Worm (Caenorhabditis elegans): ENCODE data around the gene srh-25.

The srh-25 gene

ce11 chrV:12433717-12434116, at the start of gene srh-25:
TSS of gene srh-25 (minus strand) at chrV:12433817.
- no peak for TF ChIP-seq elt-2 (tag; optimal IDR thresholded peaks at IDR 0.05)
- no peak for TF ChIP-seq tbx-7 (tag; optimal IDR thresholded peaks at IDR 0.05)
- TF ChIP-seq C08G9.2 (tag; optimal IDR thresholded peaks at IDR 0.05): no peak
- TF ChIP-seq ceh-48 (tag; optimal IDR thresholded peaks at IDR 0.05): no peak
- no peak for TF ChIP-seq pros-1 (tag; optimal IDR thresholded peaks at IDR 0.05)
- TF ChIP-seq ceh-14 (tag; optimal IDR thresholded peaks at IDR 0.05): no peak
- no peak for TF ChIP-seq pag-3 (tag; optimal IDR thresholded peaks at IDR 0.05; ENCODE audit: borderline replicate concordance)
- no peak for TF ChIP-seq hlh-6 (tag; optimal IDR thresholded peaks at IDR 0.05)
- TF ChIP-seq ahr-1 (tag; optimal IDR thresholded peaks at IDR 0.05): no peak
- no peak for TF ChIP-seq ama-1 (optimal IDR thresholded peaks at IDR 0.05)
- TF ChIP-seq F13H6.1 (tag; optimal IDR thresholded peaks at IDR 0.05): no peak
- no peak for TF ChIP-seq Y22D7AL.16 (tag; optimal IDR thresholded peaks at IDR 0.05)
- no peak for TF ChIP-seq hlh-30 (tag; optimal IDR thresholded peaks at IDR 0.05; ENCODE audit: insufficient read depth)
- TF ChIP-seq ttx-3 (tag; optimal IDR thresholded peaks at IDR 0.05): no peak
- TF ChIP-seq pha-4 (tag; optimal IDR thresholded peaks at IDR 0.05): no peak
- TF ChIP-seq madf-2 (tag; optimal IDR thresholded peaks at IDR 0.05): no peak
- TF ChIP-seq che-1 (tag; optimal IDR thresholded peaks at IDR 0.05): no peak
- TF ChIP-seq pat-9 (tag; optimal IDR thresholded peaks at IDR 0.05): no peak
- no peak for TF ChIP-seq nfya-1 (tag; optimal IDR thresholded peaks at IDR 0.05)

- TF ChIP-seq ceh-18 (tag; optimal IDR thresholded peaks at IDR 0.05) (peak; percentile 49), pat-9 (tag; optimal IDR thresholded peaks at IDR 0.05) (no peak)
Measured at ce11 chrV:12478990-12479389, 45.4 kb upstream of the srh-25 start.

ce11 chrV:12478111-12478510, 44.5 kb upstream of the srh-25 start, which contains the start of gene atn-1:
TSS of gene atn-1 (plus strand) at chrV:12478411.
- TF ChIP-seq K02D7.2 (tag; optimal IDR thresholded peaks at IDR 0.05) (no peak), unc-42 (tag; optimal IDR thresholded peaks at IDR 0.05) (no peak), hlh-15 (tag; optimal IDR thresholded peaks at IDR 0.05) (no peak), ceh-14 (tag; optimal IDR thresholded peaks at IDR 0.05) (no peak), rnt-1 (tag; optimal IDR thresholded peaks at IDR 0.05) (no peak), unc-55 (GFP tag; optimal IDR thresholded peaks at IDR 0.05) (no peak), ceh-48 (tag; optimal IDR thresholded peaks at IDR 0.05) (no peak), madf-2 (tag; optimal IDR thresholded peaks at IDR 0.05) (no peak), K09A11.1 (tag; optimal IDR thresholded peaks at IDR 0.05; ENCODE audit: insufficient read depth) (no peak), gmeb-2 (tag; optimal IDR thresholded peaks at IDR 0.05) (no peak), fkh-6 (tag; optimal IDR thresholded peaks at IDR 0.05) (no peak), eyg-1 (tag; optimal IDR thresholded peaks at IDR 0.05) (no peak), che-1 (tag; optimal IDR thresholded peaks at IDR 0.05) (no peak)

- no peak for TF ChIP-seq madf-2 (tag; optimal IDR thresholded peaks at IDR 0.05)
- TF ChIP-seq unc-55 (GFP tag; optimal IDR thresholded peaks at IDR 0.05): peak; percentile 33
- no peak for TF ChIP-seq ceh-2 (tag; optimal IDR thresholded peaks at IDR 0.05)
- no peak for TF ChIP-seq unc-3 (GFP tag; conservative IDR thresholded peaks at IDR 0.05)
- no peak for TF ChIP-seq unc-3 (tag; optimal IDR thresholded peaks at IDR 0.05)
- TF ChIP-seq unc-86 (tag; optimal IDR thresholded peaks at IDR 0.05): no peak
- no peak for TF ChIP-seq C38D4.7 (GFP tag; optimal IDR thresholded peaks at IDR 0.05)
- TF ChIP-seq ceh-18 (tag; optimal IDR thresholded peaks at IDR 0.05): peak; percentile 69
Measured at ce11 chrV:12477139-12477538, 43.5 kb upstream of the srh-25 start.

ce11 chrV:12475360-12475759, 41.7 kb upstream of the srh-25 start:
- TF ChIP-seq ceh-30 (tag; optimal IDR thresholded peaks at IDR 0.05) (no peak), K09A11.1 (tag; optimal IDR thresholded peaks at IDR 0.05; ENCODE audit: insufficient read depth) (no peak), ztf-16 (tag; optimal IDR thresholded peaks at IDR 0.05) (no peak), zip-5 (tag; optimal IDR thresholded peaks at IDR 0.05) (no peak), gmeb-2 (tag; optimal IDR thresholded peaks at IDR 0.05) (no peak), unc-3 (GFP tag; conservative IDR thresholded peaks at IDR 0.05) (no peak), unc-3 (tag; optimal IDR thresholded peaks at IDR 0.05) (no peak), ceh-9 (tag; optimal IDR thresholded peaks at IDR 0.05) (no peak), ama-1 (optimal IDR thresholded peaks at IDR 0.05) (no peak), pha-4 (tag; optimal IDR thresholded peaks at IDR 0.05) (no peak), tbx-7 (tag; optimal IDR thresholded peaks at IDR 0.05) (no peak), nhr-232 (tag; optimal IDR thresholded peaks at IDR 0.05) (no peak), ceh-22 (tag; optimal IDR thresholded peaks at IDR 0.05) (no peak), ceh-45 (GFP tag; IDR thresholded peaks at IDR 0.05) (no peak), Y22D7AL.16 (tag; optimal IDR thresholded peaks at IDR 0.05) (no peak), C08G9.2 (tag; optimal IDR thresholded peaks at IDR 0.05) (no peak), ceh-48 (tag; optimal IDR thresholded peaks at IDR 0.05) (no peak), hlh-8 (tag; optimal IDR thresholded peaks at IDR 0.05) (no peak), madf-2 (tag; optimal IDR thresholded peaks at IDR 0.05) (no peak), K02D7.2 (tag; optimal IDR thresholded peaks at IDR 0.05) (no peak), dmd-4 (tag; optimal IDR thresholded peaks at IDR 0.05; ENCODE audit: borderline replicate concordance) (no peak)
